Fruit fly (Drosophila melanogaster) whole organism, embryonic: ENCODE results near the gene CG13921.
A peak's percentile ranks its signal among the peaks of the same experiment; 100 is the strongest.

ENCODE experiments used
- Aef1 ChIP-seq: fragments of 200-800 bp; sonication (Bioruptor generic); IDR thresholded peaks from 3 replicates; pipeline ENCODE4 v1.3.6; 2022; ENCODE audit warnings: missing biosample characterization, missing genetic modification characterization
- Atf-2 ChIP-seq: fragments of 200-800 bp; sonication (Bioruptor generic); optimal IDR thresholded peaks from 2 replicates; lab custom pipeline; 2016; ENCODE audit warnings: missing biosample characterization, missing genetic modification characterization
- Awh ChIP-seq: fragments of 200-800 bp; sonication (Bioruptor generic); IDR thresholded peaks from 2 replicates; pipeline ENCODE4, ENCODE4 v1.3.6; 2022; ENCODE audit warnings: missing biosample characterization, missing genetic modification characterization
- BEAF-32 ChIP-seq: fragments of 200-800 bp; sonication (Bioruptor generic); optimal IDR thresholded peaks from 3 replicates; lab custom pipeline; 2017; ENCODE audit warnings: missing biosample characterization, missing genetic modification characterization, mild to moderate bottlenecking, moderate library complexity, missing genetic modification reagents
- Bteb2 ChIP-seq: fragments of 200-800 bp; sonication (Bioruptor generic); optimal IDR thresholded peaks from 2 replicates; lab custom pipeline; 2016; ENCODE audit warnings: missing biosample characterization, missing genetic modification characterization
- CG11093 ChIP-seq: fragments of 200-800 bp; sonication (Bioruptor generic); IDR thresholded peaks from 3 replicates; pipeline ENCODE4 v1.3.6; 2022; ENCODE audit warnings: missing biosample characterization, missing genetic modification characterization
- CG11398 ChIP-seq: fragments of 200-800 bp; sonication (Bioruptor generic); optimal IDR thresholded peaks from 2 replicates; lab custom pipeline; 2016; ENCODE audit warnings: missing biosample characterization, missing genetic modification characterization
- CG11723 ChIP-seq: fragments of 200-800 bp; sonication (Bioruptor generic); optimal IDR thresholded peaks from 2 replicates; lab custom pipeline; 2017; ENCODE audit warnings: missing biosample characterization, mild to moderate bottlenecking, missing genetic modification characterization
- CG12236 ChIP-seq: fragments of 200-800 bp; sonication (Bioruptor generic); optimal IDR thresholded peaks from 2 replicates; lab custom pipeline; 2016; ENCODE audit warnings: missing biosample characterization, missing genetic modification characterization
- CG12942 ChIP-seq: fragments of 200-800 bp; sonication (Bioruptor generic); optimal IDR thresholded peaks from 3 replicates; lab custom pipeline; 2016; ENCODE audit warnings: missing biosample characterization, missing genetic modification characterization
- CG15073 ChIP-seq: fragments of 200-800 bp; sonication (Bioruptor generic); optimal IDR thresholded peaks from 2 replicates; lab custom pipeline; 2016; ENCODE audit warnings: missing biosample characterization, missing genetic modification characterization
- CG17612 ChIP-seq: fragments of 200-800 bp; sonication (Bioruptor generic); IDR thresholded peaks from 2 replicates; pipeline ENCODE4 v1.3.6; 2022; ENCODE audit warnings: missing biosample characterization, missing genetic modification characterization
- CG18476 ChIP-seq: fragments of 200-800 bp; sonication (Bioruptor generic); optimal IDR thresholded peaks from 2 replicates; lab custom pipeline; 2016; ENCODE audit warnings: missing biosample characterization, mild to moderate bottlenecking, missing genetic modification characterization
- CG2678 ChIP-seq: fragments of 200-800 bp; sonication (Bioruptor generic); optimal IDR thresholded peaks from 3 replicates; lab custom pipeline; 2019; ENCODE audit warnings: missing biosample characterization, mild to moderate bottlenecking, missing genetic modification characterization, moderate library complexity
- CG7556 ChIP-seq: fragments of 200-800 bp; sonication (Bioruptor generic); optimal IDR thresholded peaks from 2 replicates; lab custom pipeline; 2017; ENCODE audit warnings: missing biosample characterization, mild to moderate bottlenecking, missing genetic modification characterization
- CkIIα-i1 ChIP-seq: fragments of 200-800 bp; sonication (Bioruptor generic); IDR thresholded peaks from 2 replicates; pipeline ENCODE4 v1.3.6; 2022; ENCODE audit warnings: missing biosample characterization, missing genetic modification characterization
- Dbx ChIP-seq: fragments of 200-800 bp; sonication (Bioruptor generic); IDR thresholded peaks from 3 replicates; pipeline ENCODE4 v1.3.6; 2022; ENCODE audit warnings: missing biosample characterization, missing genetic modification characterization
- GATAe ChIP-seq: fragments of 200-800 bp; sonication (Bioruptor generic); conservative IDR thresholded peaks from 2 replicates; pipeline ENCODE4 v1.3.6; 2022; ENCODE audit warnings: missing biosample characterization, missing genetic modification characterization
- HLH4C ChIP-seq: fragments of 200-800 bp; sonication (Bioruptor generic); IDR thresholded peaks from 3 replicates; pipeline ENCODE4 v1.3.6; 2022; ENCODE audit warnings: missing biosample characterization, missing genetic modification characterization; ENCODE audit not compliant: partially characterized antibody
- Hmr ChIP-seq: fragments of 200-800 bp; sonication (Bioruptor generic); optimal IDR thresholded peaks from 3 replicates; lab custom pipeline; 2017; ENCODE audit warnings: mild to moderate bottlenecking, missing biosample characterization, missing genetic modification reagents, missing genetic modification characterization
- Hmx ChIP-seq: fragments of 200-800 bp; sonication (Bioruptor generic); optimal IDR thresholded peaks from 2 replicates; lab custom pipeline; 2016; ENCODE audit warnings: missing biosample characterization, missing genetic modification characterization
- Jarid2 ChIP-seq: fragments of 200-800 bp; sonication (Bioruptor generic); optimal IDR thresholded peaks from 3 replicates; lab custom pipeline; 2017; ENCODE audit warnings: mild to moderate bottlenecking, missing biosample characterization, missing genetic modification reagents, missing genetic modification characterization
- MTF-1 ChIP-seq: fragments of 200-800 bp; sonication (Bioruptor generic); optimal IDR thresholded peaks from 2 replicates; lab custom pipeline; 2018; ENCODE audit warnings: missing biosample characterization, mild to moderate bottlenecking, missing genetic modification characterization, borderline replicate concordance
- Max ChIP-seq: fragments of 200-800 bp; sonication (Bioruptor generic); optimal IDR thresholded peaks from 2 replicates; lab custom pipeline; 2016; ENCODE audit warnings: missing biosample characterization, mild to moderate bottlenecking, missing genetic modification characterization
- NK7.1 ChIP-seq: fragments of 200-800 bp; sonication (Bioruptor generic); optimal IDR thresholded peaks from 3 replicates; lab custom pipeline; 2016; ENCODE audit warnings: missing biosample characterization, missing genetic modification characterization
- Nf-YC ChIP-seq: fragments of 200-800 bp; optimal IDR thresholded peaks from 3 replicates; lab custom pipeline; 2019; ENCODE audit warnings: missing biosample characterization, mild to moderate bottlenecking, missing genetic modification characterization, moderate library complexity
- NfI ChIP-seq: fragments of 200-800 bp; sonication (Bioruptor generic); optimal IDR thresholded peaks from 3 replicates; lab custom pipeline; 2018; ENCODE audit warnings: missing biosample characterization, mild to moderate bottlenecking, missing genetic modification characterization, moderate library complexity
- Oaz ChIP-seq: fragments of 200-800 bp; sonication (Bioruptor generic); IDR thresholded peaks from 2 replicates; pipeline ENCODE4 v1.3.6; 2022; ENCODE audit warnings: missing biosample characterization, missing genetic modification characterization
- ap ChIP-seq: fragments of 200-800 bp; sonication (Bioruptor generic); IDR thresholded peaks from 2 replicates; pipeline ENCODE4 v1.3.6; 2022; ENCODE audit warnings: missing biosample characterization, missing genetic modification characterization
- ato ChIP-seq: fragments of 200-800 bp; sonication (Bioruptor generic); IDR thresholded peaks from 2 replicates; pipeline ENCODE4 v1.3.6; 2022; ENCODE audit warnings: missing biosample characterization, missing genetic modification characterization; ENCODE audit not compliant: partially characterized antibody
- az2 ChIP-seq: fragments of 200-800 bp; sonication (Bioruptor generic); optimal IDR thresholded peaks from 3 replicates; lab custom pipeline; 2016; ENCODE audit warnings: missing biosample characterization, missing genetic modification characterization
- bbx ChIP-seq: fragments of 200-800 bp; sonication (Bioruptor generic); IDR thresholded peaks from 2 replicates; pipeline ENCODE4 v1.3.6; 2022; ENCODE audit warnings: missing biosample characterization, missing genetic modification characterization; ENCODE audit not compliant: partially characterized antibody
- bsh ChIP-seq, 2 experiments: fragments of 200-800 bp; sonication (Bioruptor generic); optimal IDR thresholded peaks; 2 replicates each; lab custom pipeline; 2017 to 2018; ENCODE audit warnings: mild to moderate bottlenecking in 2 of 2, missing biosample characterization in 2 of 2, missing genetic modification characterization in 2 of 2, moderate library complexity in 1 of 2
- chn ChIP-seq: fragments of 200-800 bp; sonication (Bioruptor generic); optimal IDR thresholded peaks from 2 replicates; lab custom pipeline; 2016; ENCODE audit warnings: missing biosample characterization, missing genetic modification characterization
- crc ChIP-seq: fragments of 200-800 bp; sonication (Bioruptor generic); optimal IDR thresholded peaks from 2 replicates; lab custom pipeline; 2016; ENCODE audit warnings: missing biosample characterization, missing genetic modification characterization
- dan ChIP-seq: fragments of 200-800 bp; sonication (Bioruptor generic); IDR thresholded peaks from 2 replicates; pipeline ENCODE4 v1.3.6; 2022; ENCODE audit warnings: missing biosample characterization, missing genetic modification characterization
- emc ChIP-seq: fragments of 200-800 bp; sonication (Bioruptor generic); optimal IDR thresholded peaks from 2 replicates; lab custom pipeline; 2016; ENCODE audit warnings: missing biosample characterization, missing genetic modification characterization
- gcm ChIP-seq: fragments of 200-800 bp; sonication (Bioruptor generic); optimal IDR thresholded peaks from 2 replicates; lab custom pipeline; 2019; ENCODE audit warnings: missing biosample characterization, mild to moderate bottlenecking, missing genetic modification characterization, moderate library complexity
- h ChIP-seq: fragments of >200 bp; optimal IDR thresholded peaks from 2 replicates; lab custom pipeline; 2017
- insv ChIP-seq, 2 experiments: fragments of 200-800 bp; sonication (Bioruptor generic); optimal IDR thresholded peaks; 3 replicates each; lab custom pipeline; 2016 to 2018; ENCODE audit warnings: missing biosample characterization in 2 of 2, missing genetic modification characterization in 2 of 2
- pb ChIP-seq: fragments of 200-800 bp; sonication (Bioruptor generic); optimal IDR thresholded peaks from 3 replicates; lab custom pipeline; 2016; ENCODE audit warnings: missing biosample characterization, missing genetic modification characterization
- pfk ChIP-seq: fragments of 200-800 bp; sonication (Bioruptor generic); optimal IDR thresholded peaks from 2 replicates; lab custom pipeline; 2018; ENCODE audit warnings: missing biosample characterization, mild to moderate bottlenecking, missing genetic modification characterization, moderate library complexity
- pnt ChIP-seq: fragments of 200-800 bp; sonication (Bioruptor generic); optimal IDR thresholded peaks from 3 replicates; lab custom pipeline; 2016; ENCODE audit warnings: missing biosample characterization, missing genetic modification characterization
- pzg ChIP-seq: fragments of 200-800 bp; sonication (Bioruptor generic); optimal IDR thresholded peaks from 3 replicates; lab custom pipeline; 2018; ENCODE audit warnings: missing biosample characterization, mild to moderate bottlenecking, missing genetic modification characterization, moderate library complexity
- sens-2 ChIP-seq: fragments of 200-800 bp; sonication (Bioruptor generic); IDR thresholded peaks from 2 replicates; pipeline ENCODE4 v1.3.6; 2022; ENCODE audit warnings: missing biosample characterization, missing genetic modification characterization
- shn ChIP-seq: fragments of 200-800 bp; sonication (Bioruptor generic); optimal IDR thresholded peaks from 3 replicates; lab custom pipeline; 2016; ENCODE audit warnings: missing biosample characterization, missing genetic modification characterization
- ssp ChIP-seq: fragments of 200-800 bp; sonication (Bioruptor generic); IDR thresholded peaks from 2 replicates; pipeline ENCODE4 v1.3.6; 2022; ENCODE audit warnings: missing biosample characterization, missing genetic modification characterization
- tio ChIP-seq: fragments of 200-800 bp; sonication (Bioruptor generic); optimal IDR thresholded peaks from 2 replicates; lab custom pipeline; 2017; ENCODE audit warnings: missing biosample characterization, missing genetic modification characterization, inconsistent platforms
- trem ChIP-seq: fragments of 200-800 bp; optimal IDR thresholded peaks from 3 replicates; lab custom pipeline; 2019; ENCODE audit warnings: missing biosample characterization, mild to moderate bottlenecking, missing genetic modification characterization, moderate library complexity

The CG13921 gene

dm6 chr3L:1746338-1747199 lies at the start of gene CG13921 (continued):
- peak; percentile 99 for TF ChIP-seq CG2678 (tag; lab: Kevin White, UChicago)
- TF ChIP-seq sens-2 (GFP tag; lab: Robert Waterston, UW): peak; percentile 99
- peak; percentile 69 to 76 for TF ChIP-seq insv (GFP tag; optimal IDR thresholded peaks at IDR 0.05; lab: Kevin White, UChicago)
- TF ChIP-seq CkIIα-i1 (GFP tag; lab: Robert Waterston, UW): peak; percentile 93
- peak; percentile 98 for TF ChIP-seq emc (GFP tag; lab: Kevin White, UChicago)
- no peak for TF ChIP-seq ato (GFP tag; lab: Robert Waterston, UW)
- TF ChIP-seq ssp: peak; percentile 92
- peak; percentile 98 for TF ChIP-seq Bteb2 (GFP tag; lab: Kevin White, UChicago)
- TF ChIP-seq bbx: no peak
- peak; percentile 31 for TF ChIP-seq pzg
- TF ChIP-seq BEAF-32 (GFP tag; lab: Kevin White, UChicago): peak; percentile 28
- peak; percentile 98 for TF ChIP-seq tio (GFP tag; lab: Kevin White, UChicago)
- peak; percentile 96 for TF ChIP-seq CG11723 (GFP tag; lab: Kevin White, UChicago)
- TF ChIP-seq crc (GFP tag; lab: Kevin White, UChicago): peak; percentile 99
- peak; percentile 99 for TF ChIP-seq ap
- TF ChIP-seq Hmx: peak; percentile 95
- TF ChIP-seq Aef1 (GFP tag; lab: Robert Waterston, UW): peak; percentile 99
- peak; percentile 99 for TF ChIP-seq Max
- peak; percentile 98 for TF ChIP-seq CG18476
- peak; percentile 98 for TF ChIP-seq NfI
- TF ChIP-seq CG11398 (GFP tag; lab: Kevin White, UChicago): peak; percentile 98
- TF ChIP-seq CG15073 (GFP tag; lab: Kevin White, UChicago): peak; percentile 91
- peak; percentile 98 for TF ChIP-seq shn (GFP tag; lab: Kevin White, UChicago)
- peak; percentile 93 for TF ChIP-seq CG17612 (GFP tag; lab: Robert Waterston, UW)
- peak; percentile 99 for TF ChIP-seq Awh (GFP tag; lab: Robert Waterston, UW)
- peak; percentile 98 to 99 for TF ChIP-seq bsh (GFP tag; optimal IDR thresholded peaks at IDR 0.05; lab: Kevin White, UChicago)
- TF ChIP-seq pnt (GFP tag; lab: Kevin White, UChicago): peak; percentile 100
- TF ChIP-seq trem (tag; lab: Kevin White, UChicago): peak; percentile 97
- peak; percentile 99 for TF ChIP-seq CG7556 (GFP tag; lab: Kevin White, UChicago)
- TF ChIP-seq pb (GFP tag; lab: Kevin White, UChicago): peak; percentile 99
- peak; percentile 98 for TF ChIP-seq CG12942
- no peak for TF ChIP-seq HLH4C (GFP tag; lab: Robert Waterston, UW)
- peak; percentile 100 for TF ChIP-seq chn (GFP tag; lab: Kevin White, UChicago)
- TF ChIP-seq Dbx (GFP tag; lab: Robert Waterston, UW): peak; percentile 99
- peak; percentile 98 for TF ChIP-seq MTF-1 (GFP tag; lab: Kevin White, UChicago)
- TF ChIP-seq Oaz: peak; percentile 97
- TF ChIP-seq h: no peak
- peak; percentile 93 for TF ChIP-seq Jarid2 (GFP tag; lab: Kevin White, UChicago)
- peak; percentile 99 for TF ChIP-seq NK7.1 (GFP tag; lab: Kevin White, UChicago)
- TF ChIP-seq dan: peak; percentile 99
- peak; percentile 98 for TF ChIP-seq gcm (GFP tag; lab: Kevin White, UChicago)
- TF ChIP-seq CG11093 (GFP tag; lab: Robert Waterston, UW): peak; percentile 97
- TF ChIP-seq az2: peak; percentile 99
- TF ChIP-seq Nf-YC (tag; lab: Kevin White, UChicago): peak; percentile 88
- peak; percentile 98 for TF ChIP-seq Hmr (GFP tag; lab: Kevin White, UChicago)
- TF ChIP-seq GATAe (GFP tag; lab: Robert Waterston, UW): peak; percentile 91
- peak; percentile 59 for TF ChIP-seq pfk (GFP tag; lab: Kevin White, UChicago)
- TF ChIP-seq CG12236 (GFP tag; lab: Kevin White, UChicago): peak; percentile 98
- TF ChIP-seq Atf-2: peak; percentile 98
